Worm (Caenorhabditis elegans): ENCODE data around the gene egl-46.

ce11 chrV:6676158-6676849 lies 5.1 kb downstream of the egl-46 start, which contains the start of gene cest-34:
- TF ChIP-seq hlh-15 (tag; optimal IDR thresholded peaks at IDR 0.05), result no peak
- no peak for TF ChIP-seq fkh-10 (GFP tag; optimal IDR thresholded peaks at IDR 0.05)
- no peak for TF ChIP-seq hlh-8 (tag; optimal IDR thresholded peaks at IDR 0.05)
- TF ChIP-seq odd-2 (tag; optimal IDR thresholded peaks at IDR 0.05), result no peak
- TF ChIP-seq elt-2 (tag; optimal IDR thresholded peaks at IDR 0.05), result no peak
- no peak for TF ChIP-seq pha-4 (tag; optimal IDR thresholded peaks at IDR 0.05)
- TF ChIP-seq nhr-11 (tag; optimal IDR thresholded peaks at IDR 0.05), result no peak
